Fruit fly (Drosophila melanogaster) whole organism, adult: ENCODE data around the gene CG31301.

Experiments
- CG11617 ChIP-seq: fragments of 200-800 bp; sonication (Bioruptor generic); optimal IDR thresholded peaks from 2 replicates; lab custom pipeline; 2017; ENCODE audit warnings: mild to moderate bottlenecking, missing biosample characterization, missing genetic modification reagents, missing genetic modification characterization
- CG12768 ChIP-seq: fragments of 200-800 bp; sonication (Bioruptor generic); optimal IDR thresholded peaks from 2 replicates; lab custom pipeline; 2017; ENCODE audit warnings: missing biosample characterization, missing genetic modification characterization, mild to moderate bottlenecking, moderate library complexity, missing genetic modification reagents
- CG1620 ChIP-seq: fragments of 200-800 bp; sonication (Bioruptor generic); optimal IDR thresholded peaks from 2 replicates; lab custom pipeline; 2016; ENCODE audit warnings: missing biosample characterization, missing genetic modification characterization
- CG33017 ChIP-seq: fragments of 200-800 bp; sonication (Bioruptor generic); optimal IDR thresholded peaks from 2 replicates; lab custom pipeline; 2018; ENCODE audit warnings: missing biosample characterization, mild to moderate bottlenecking, missing genetic modification characterization, moderate library complexity
- CG5204 ChIP-seq: fragments of 200-800 bp; sonication (Bioruptor generic); optimal IDR thresholded peaks from 2 replicates; lab custom pipeline; 2016; ENCODE audit warnings: missing biosample characterization, missing genetic modification characterization
- CG7101 ChIP-seq: fragments of 200-800 bp; sonication (Bioruptor generic); optimal IDR thresholded peaks from 2 replicates; lab custom pipeline; 2018; ENCODE audit warnings: missing biosample characterization, mild to moderate bottlenecking, missing genetic modification characterization, moderate library complexity
- Crg-1 ChIP-seq: fragments of 200-800 bp; sonication (Bioruptor generic); optimal IDR thresholded peaks from 2 replicates; lab custom pipeline; 2016; ENCODE audit warnings: missing biosample characterization, missing genetic modification characterization
- Hr96 ChIP-seq: fragments of 200-800 bp; sonication (Bioruptor generic); optimal IDR thresholded peaks from 2 replicates; lab custom pipeline; 2016; ENCODE audit warnings: missing biosample characterization, missing genetic modification characterization
- bab1 ChIP-seq: fragments of 200-800 bp; sonication (Bioruptor generic); optimal IDR thresholded peaks from 3 replicates; lab custom pipeline; 2019; ENCODE audit warnings: missing biosample characterization, mild to moderate bottlenecking, missing genetic modification characterization, moderate library complexity
- cnc ChIP-seq, 2 experiments: fragments of >200 bp; optimal IDR thresholded peaks; 2 replicates each; lab custom pipeline; 2017
- kay ChIP-seq: fragments of 200-800 bp; sonication (Bioruptor generic); peaks from one replicate; lab custom pipeline; 2016; ENCODE audit warnings: missing biosample characterization, missing genetic modification characterization, borderline replicate concordance
- ovo ChIP-seq: fragments of 200-800 bp; sonication (Bioruptor generic); optimal IDR thresholded peaks from 2 replicates; lab custom pipeline; 2016; ENCODE audit warnings: missing biosample characterization, missing genetic modification characterization

DNA sequence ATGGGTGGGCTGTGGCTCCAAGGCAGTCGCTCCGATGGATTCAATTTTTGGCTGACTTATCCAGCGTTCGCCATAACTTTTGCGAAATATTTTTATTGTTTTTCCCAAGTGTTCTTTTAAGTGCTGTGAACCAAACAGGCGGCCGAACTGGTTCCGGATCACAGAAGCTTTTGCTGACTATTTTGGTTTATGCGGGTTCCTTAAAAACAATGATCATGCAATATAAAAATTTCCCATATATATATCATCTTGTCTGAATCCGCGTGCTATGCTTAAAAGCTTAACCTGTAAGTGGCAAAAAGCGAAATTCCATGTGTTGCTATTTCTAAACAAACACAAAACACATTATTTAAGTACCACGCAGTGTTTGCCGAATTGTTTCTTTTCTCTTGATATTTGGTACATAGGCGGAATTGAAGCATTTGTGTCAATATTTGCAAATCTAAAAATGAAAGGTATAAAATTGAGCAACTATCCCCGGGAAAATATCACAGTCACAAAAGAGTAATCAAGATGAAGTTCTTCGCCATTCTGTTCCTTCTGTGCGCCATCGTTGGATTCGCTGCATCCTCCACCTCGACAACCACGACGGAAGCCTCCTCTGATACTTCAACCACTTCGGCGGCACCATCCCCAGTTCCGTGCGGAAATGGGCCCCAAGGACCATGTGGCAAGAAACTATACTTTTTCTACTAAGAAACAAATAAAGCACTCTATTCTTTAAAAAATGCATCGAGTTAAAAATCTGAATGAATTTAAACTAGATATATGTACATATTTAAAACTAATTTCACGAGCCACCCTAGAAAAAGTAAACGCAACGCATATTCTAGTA is 25.9 kb upstream of the CG31301 start, which contains the start of the genes CG6276 and CG44040:
- TF ChIP-seq CG33017 (tag; lab: Kevin White, UChicago) (peak; percentile 62), bab1 (GFP tag; lab: Kevin White, UChicago) (peak; percentile 42), kay (GFP tag; lab: Kevin White, UChicago) (no peak), Crg-1 (GFP tag; lab: Kevin White, UChicago) (no peak), CG7101 (peak; percentile 76), CG12768 (peak; percentile 37), CG11617 (peak; percentile 73), CG1620 (peak; percentile 32), cnc (optimal IDR thresholded peaks at IDR 0.05; lab: Kevin White, UChicago) (peak in 1 of 2 experiments; percentile 38), CG5204 (GFP tag; lab: Kevin White, UChicago) (peak; percentile 73), Hr96 (GFP tag; lab: Kevin White, UChicago) (no peak), ovo (GFP tag; lab: Kevin White, UChicago) (peak; percentile 7)
